Worm (Caenorhabditis elegans) whole organism, early embryonic: Measurements from ENCODE around the gene hst-3.2.

Experiments used
- B0310.2 ChIP-seq: sonication (generic microtip); optimal IDR thresholded peaks from 2 replicates; lab custom pipeline; 2016; ENCODE audit warnings: mild to moderate bottlenecking, missing genetic modification characterization, missing compliant biosample characterization
- F13C5.2 ChIP-seq: sonication (generic microtip); optimal IDR thresholded peaks from 2 replicates; lab custom pipeline; 2017; ENCODE audit warnings: mild to moderate bottlenecking, missing genetic modification characterization, inconsistent platforms, missing compliant biosample characterization
- aly-1 ChIP-seq: sonication (generic microtip); optimal IDR thresholded peaks from 2 replicates; lab custom pipeline; 2016; ENCODE audit warnings: missing genetic modification characterization, missing compliant biosample characterization
- ama-1 ChIP-seq: fragments of 150-350 bp; optimal IDR thresholded peaks from 2 replicates; lab custom pipeline; 2014
- ceh-13 ChIP-seq: fragments of 200-800 bp; sonication (Bioruptor generic); optimal IDR thresholded peaks from 2 replicates; lab custom pipeline; 2018; ENCODE audit warnings: mild to moderate bottlenecking, missing genetic modification characterization, missing compliant biosample characterization
- ceh-36 ChIP-seq: sonication (generic microtip); optimal IDR thresholded peaks from 2 replicates; lab custom pipeline; 2016; ENCODE audit warnings: missing genetic modification characterization, inconsistent platforms, missing compliant biosample characterization
- ets-7 ChIP-seq: sonication (generic microtip); optimal IDR thresholded peaks from 2 replicates; lab custom pipeline; 2016; ENCODE audit warnings: missing genotype, missing genetic modification characterization, missing compliant biosample characterization
- flt-1 ChIP-seq: fragments of 200-800 bp; sonication (Bioruptor generic); IDR thresholded peaks from 2 replicates; pipeline ENCODE4 v1.3.6; 2022; ENCODE audit warnings: missing genetic modification characterization, missing compliant biosample characterization
- hmbx-1 ChIP-seq: sonication (generic microtip); optimal IDR thresholded peaks from 2 replicates; lab custom pipeline; 2016; ENCODE audit warnings: mild to moderate bottlenecking, missing genetic modification characterization, missing compliant biosample characterization
- hmg-4 ChIP-seq: fragments of 200-800 bp; sonication (Bioruptor generic); optimal IDR thresholded peaks from 2 replicates; lab custom pipeline; 2018; ENCODE audit warnings: mild to moderate bottlenecking, missing genetic modification characterization, missing compliant biosample characterization
- hnd-1 ChIP-seq: sonication (generic microtip); optimal IDR thresholded peaks from 2 replicates; lab custom pipeline; 2016; ENCODE audit warnings: missing genetic modification characterization, missing compliant biosample characterization
- pes-1 ChIP-seq: fragments of 200-800 bp; sonication (Bioruptor generic); IDR thresholded peaks from 2 replicates; pipeline ENCODE4 v1.3.6; 2022; ENCODE audit warnings: missing genetic modification reagents, missing genetic modification characterization, missing compliant biosample characterization
- scrt-1 ChIP-seq: fragments of 200-800 bp; sonication (Bioruptor generic); IDR thresholded peaks from 2 replicates; pipeline ENCODE4 v1.3.6; 2022; ENCODE audit warnings: missing genetic modification characterization, missing compliant biosample characterization
- sea-1 ChIP-seq: fragments of 200-800 bp; sonication (Bioruptor generic); conservative IDR thresholded peaks from 2 replicates; pipeline ENCODE4 v1.3.6; 2022; ENCODE audit warnings: missing genetic modification characterization, missing compliant biosample characterization
- tbx-11 ChIP-seq: fragments of 200-800 bp; sonication (Bioruptor generic); IDR thresholded peaks from 2 replicates; pipeline ENCODE4 v1.3.6; 2022; ENCODE audit warnings: missing genetic modification characterization, missing compliant biosample characterization
- tbx-37 ChIP-seq: fragments of 200-800 bp; sonication (Bioruptor generic); conservative IDR thresholded peaks from 2 replicates; pipeline ENCODE4 v1.3.6; 2022; ENCODE audit warnings: missing genetic modification reagents, missing genetic modification characterization, missing compliant biosample characterization
- tra-4 ChIP-seq: sonication (generic microtip); optimal IDR thresholded peaks from 2 replicates; lab custom pipeline; 2017; ENCODE audit warnings: missing genetic modification characterization, missing compliant biosample characterization

hst-3.2 gene

ce11 chrX:2966252-2966651 lies 42.5 kb upstream of the hst-3.2 start:
- TF ChIP-seq ets-7 (tag; lab: Kevin White, UChicago) (no peak), hnd-1 (tag; lab: Kevin White, UChicago) (no peak)

- TF ChIP-seq scrt-1, result no peak
- TF ChIP-seq ceh-13 (GFP tag; lab: Kevin White, UChicago), result no peak
- no peak for TF ChIP-seq ama-1 (lab: Kevin White, UChicago)
- no peak for TF ChIP-seq pes-1 (GFP tag; lab: Robert Waterston, UW)
- TF ChIP-seq B0310.2, result no peak
- no peak for TF ChIP-seq aly-1 (tag; lab: Kevin White, UChicago)
- no peak for TF ChIP-seq hnd-1 (tag; lab: Kevin White, UChicago)
- no peak for TF ChIP-seq sea-1 (GFP tag; lab: Robert Waterston, UW)
- no peak for TF ChIP-seq hmg-4 (GFP tag; lab: Kevin White, UChicago)
- TF ChIP-seq F13C5.2 (tag; lab: Kevin White, UChicago), result no peak
- no peak for TF ChIP-seq ets-7 (tag; lab: Kevin White, UChicago)
- no peak for TF ChIP-seq ceh-36 (tag; lab: Kevin White, UChicago)
Measured at ce11 chrX:2960703-2961102, 36.9 kb upstream of the hst-3.2 start.

ce11 chrX:2957446-2957985 lies 33.7 kb upstream of the hst-3.2 start, which contains the start of gene gbb-1:
TSS of gene gbb-1 (plus strand) at chrX:2957935.
- TF ChIP-seq aly-1 (tag; lab: Kevin White, UChicago) (no peak), tra-4 (tag; lab: Kevin White, UChicago) (no peak), scrt-1 (no peak), ets-7 (tag; lab: Kevin White, UChicago) (no peak), hmbx-1 (no peak), hnd-1 (tag; lab: Kevin White, UChicago) (no peak), pes-1 (GFP tag; lab: Robert Waterston, UW) (no peak), hmg-4 (GFP tag; lab: Kevin White, UChicago) (no peak), B0310.2 (no peak), tbx-11 (no peak), tbx-37 (no peak), ama-1 (lab: Kevin White, UChicago) (no peak), flt-1 (GFP tag; lab: Robert Waterston, UW) (no peak), sea-1 (GFP tag; lab: Robert Waterston, UW) (no peak), ceh-13 (GFP tag; lab: Kevin White, UChicago) (no peak), ceh-36 (tag; lab: Kevin White, UChicago) (no peak), F13C5.2 (tag; lab: Kevin White, UChicago) (no peak)

- no peak for TF ChIP-seq hnd-1 (tag; lab: Kevin White, UChicago)
- no peak for TF ChIP-seq ceh-36 (tag; lab: Kevin White, UChicago)
- no peak for TF ChIP-seq flt-1 (GFP tag; lab: Robert Waterston, UW)
- no peak for TF ChIP-seq F13C5.2 (tag; lab: Kevin White, UChicago)
- TF ChIP-seq tbx-11, result no peak
- TF ChIP-seq ceh-13 (GFP tag; lab: Kevin White, UChicago), result no peak
- no peak for TF ChIP-seq B0310.2
- TF ChIP-seq tra-4 (tag; lab: Kevin White, UChicago), result no peak
- no peak for TF ChIP-seq aly-1 (tag; lab: Kevin White, UChicago)
- no peak for TF ChIP-seq scrt-1
- no peak for TF ChIP-seq sea-1 (GFP tag; lab: Robert Waterston, UW)
- no peak for TF ChIP-seq hmbx-1
- no peak for TF ChIP-seq hmg-4 (GFP tag; lab: Kevin White, UChicago)
- no peak for TF ChIP-seq ama-1 (lab: Kevin White, UChicago)
- TF ChIP-seq ets-7 (tag; lab: Kevin White, UChicago), result no peak
- TF ChIP-seq pes-1 (GFP tag; lab: Robert Waterston, UW), result no peak
- no peak for TF ChIP-seq tbx-37
Measured at ce11 chrX:2955628-2956027, 31.8 kb upstream of the hst-3.2 start.

- TF ChIP-seq F13C5.2 (tag; lab: Kevin White, UChicago) (no peak), ets-7 (tag; lab: Kevin White, UChicago) (no peak), hmg-4 (GFP tag; lab: Kevin White, UChicago) (no peak), ceh-36 (tag; lab: Kevin White, UChicago) (no peak), pes-1 (GFP tag; lab: Robert Waterston, UW) (no peak), B0310.2 (no peak), tra-4 (tag; lab: Kevin White, UChicago) (no peak)
Measured at ce11 chrX:2953522-2954032, 29.8 kb upstream of the hst-3.2 start.

- TF ChIP-seq tbx-37, result no peak
- TF ChIP-seq hmg-4 (GFP tag; lab: Kevin White, UChicago), result no peak
Measured at ce11 chrX:2950234-2950633, 26.4 kb upstream of the hst-3.2 start.

- TF ChIP-seq sea-1 (GFP tag; lab: Robert Waterston, UW) (no peak), scrt-1 (no peak), aly-1 (tag; lab: Kevin White, UChicago) (no peak)
Measured at ce11 chrX:2946508-2947005, 22.8 kb upstream of the hst-3.2 start, which contains the start of the genes Y41G9A.10 and Y41G9A.5. TSS of gene Y41G9A.10 (minus strand) at chrX:2946558. TSS of gene Y41G9A.5 (plus strand) at chrX:2946667.

ce11 chrX:2945950-2946349 lies 22.2 kb upstream of the hst-3.2 start:
- TF ChIP-seq ceh-36 (tag; lab: Kevin White, UChicago) (no peak), tbx-37 (no peak), aly-1 (tag; lab: Kevin White, UChicago) (no peak), ama-1 (lab: Kevin White, UChicago) (no peak), hmg-4 (GFP tag; lab: Kevin White, UChicago) (no peak), flt-1 (GFP tag; lab: Robert Waterston, UW) (no peak), hnd-1 (tag; lab: Kevin White, UChicago) (no peak)
